Worm (Caenorhabditis elegans) whole organism, L2 larva: Measurements from ENCODE around the gene gyf-1.

Experiments
- dmd-4 ChIP-seq: sonication (generic microtip); optimal IDR thresholded peaks from 2 replicates; lab custom pipeline; 2017; ENCODE audit warnings: missing biosample characterization, missing genetic modification characterization
- fos-1 ChIP-seq: fragments of 150-350 bp; optimal IDR thresholded peaks from 2 replicates; lab custom pipeline; 2014; ENCODE audit warnings: missing biosample characterization, missing genetic modification characterization
- nhr-77 ChIP-seq: fragments of 150-350 bp; optimal IDR thresholded peaks from 2 replicates; lab custom pipeline; 2014; ENCODE audit warnings: missing biosample characterization, missing genetic modification characterization
- unc-39 ChIP-seq: fragments of 150-350 bp; optimal IDR thresholded peaks from 2 replicates; lab custom pipeline; 2014; ENCODE audit warnings: missing biosample characterization, missing genetic modification characterization
- unc-55 ChIP-seq: fragments of 150-350 bp; sonication (generic microtip); optimal IDR thresholded peaks from 3 replicates; lab custom pipeline; 2014; ENCODE audit warnings: missing biosample characterization, missing genetic modification reagents, missing genetic modification characterization

DNA sequence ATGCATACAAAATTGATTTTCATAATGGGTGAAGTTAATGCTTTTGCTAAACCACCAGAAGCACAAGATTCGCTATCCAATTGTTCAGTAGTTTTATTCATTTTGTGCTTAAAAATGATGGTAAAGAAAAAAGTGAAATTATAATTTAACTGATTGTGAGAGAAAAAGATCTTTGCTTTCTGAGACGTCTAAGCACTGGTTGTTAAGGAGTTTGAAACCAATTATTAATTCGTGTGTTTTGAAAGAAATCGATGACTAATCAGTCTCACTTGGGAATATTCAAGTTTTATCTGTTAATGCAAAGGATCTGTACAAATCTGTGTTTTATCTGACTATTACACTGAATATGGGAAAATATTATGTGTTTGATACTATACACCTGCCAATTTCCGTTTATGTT is 32.3 kb upstream of the gyf-1 start, which contains the start of gene sra-26:
- TF ChIP-seq nhr-77 (tag; lab: Kevin White, UChicago) (no peak), dmd-4 (tag; lab: Kevin White, UChicago) (no peak), fos-1 (no peak), unc-39 (tag; lab: Kevin White, UChicago) (no peak), unc-55 (no peak)
